Fruit fly (Drosophila melanogaster) whole organism, embryonic: ENCODE data around the gene dysf.
A peak's percentile ranks its signal among the peaks of the same experiment; 100 is the strongest.

Experiments used
- Awh ChIP-seq: fragments of 200-800 bp; sonication (Bioruptor generic); IDR thresholded peaks from 2 replicates; pipeline ENCODE4, ENCODE4 v1.3.6; 2022; ENCODE audit warnings: missing biosample characterization, missing genetic modification characterization
- CG12071 ChIP-seq: fragments of 200-800 bp; sonication (Bioruptor generic); optimal IDR thresholded peaks from 3 replicates; lab custom pipeline; 2018; ENCODE audit warnings: missing biosample characterization, mild to moderate bottlenecking, missing genetic modification characterization
- CG13775 ChIP-seq: fragments of 200-800 bp; sonication (Bioruptor generic); optimal IDR thresholded peaks from 3 replicates; lab custom pipeline; 2017; ENCODE audit warnings: missing biosample characterization, mild to moderate bottlenecking, missing genetic modification characterization
- CG13894 ChIP-seq: fragments of 200-800 bp; sonication (Bioruptor generic); optimal IDR thresholded peaks from 3 replicates; lab custom pipeline; 2018; ENCODE audit warnings: missing biosample characterization, mild to moderate bottlenecking, missing genetic modification characterization, moderate library complexity
- CG15479 ChIP-seq: fragments of 200-800 bp; sonication (Bioruptor generic); optimal IDR thresholded peaks from 3 replicates; lab custom pipeline; 2019; ENCODE audit warnings: missing biosample characterization, mild to moderate bottlenecking, missing genetic modification characterization, moderate library complexity
- CG17912 ChIP-seq: fragments of 200-800 bp; sonication (Bioruptor generic); optimal IDR thresholded peaks from 2 replicates; lab custom pipeline; 2018; ENCODE audit warnings: missing biosample characterization, mild to moderate bottlenecking, missing genetic modification characterization
- CG2875 ChIP-seq: fragments of 200-800 bp; sonication (Bioruptor generic); optimal IDR thresholded peaks from 2 replicates; lab custom pipeline; 2017; ENCODE audit warnings: missing biosample characterization, mild to moderate bottlenecking, missing genetic modification characterization, missing genetic modification reagents
- CG32772 ChIP-seq: fragments of 200-800 bp; sonication (Bioruptor generic); IDR thresholded peaks from 2 replicates; pipeline ENCODE4 v1.3.6; 2022; ENCODE audit warnings: missing biosample characterization, missing genetic modification characterization
- CG3281 ChIP-seq: fragments of 200-800 bp; sonication (Bioruptor generic); optimal IDR thresholded peaks from 3 replicates; lab custom pipeline; 2017; ENCODE audit warnings: missing biosample characterization, mild to moderate bottlenecking, missing genetic modification characterization
- CG34224 ChIP-seq: fragments of 200-800 bp; sonication (Bioruptor generic); IDR thresholded peaks from 3 replicates; pipeline ENCODE4 v1.3.6; 2022; ENCODE audit warnings: missing biosample characterization, missing genetic modification characterization; ENCODE audit not compliant: partially characterized antibody
- CG34376 ChIP-seq: fragments of 200-800 bp; sonication (Bioruptor generic); optimal IDR thresholded peaks from 2 replicates; lab custom pipeline; 2018; ENCODE audit warnings: missing biosample characterization, mild to moderate bottlenecking, missing genetic modification characterization
- CG42726 ChIP-seq: fragments of 200-800 bp; sonication (Bioruptor generic); IDR thresholded peaks from 2 replicates; pipeline ENCODE4 v1.3.6; 2022; ENCODE audit warnings: missing biosample characterization, missing genetic modification characterization; ENCODE audit not compliant: partially characterized antibody
- CG43689 ChIP-seq: fragments of 200-800 bp; sonication (Bioruptor generic); IDR thresholded peaks from 2 replicates; pipeline ENCODE4 v1.3.6; 2022; ENCODE audit warnings: missing biosample characterization, missing genetic modification characterization
- CG5245 ChIP-seq: fragments of 200-800 bp; sonication (Bioruptor generic); optimal IDR thresholded peaks from 3 replicates; lab custom pipeline; 2016; ENCODE audit warnings: missing biosample characterization, missing genetic modification characterization
- CG6791 ChIP-seq: fragments of 200-800 bp; sonication (Bioruptor generic); IDR thresholded peaks from 3 replicates; pipeline ENCODE4 v1.3.6; 2022; ENCODE audit warnings: missing biosample characterization, missing genetic modification characterization; ENCODE audit not compliant: partially characterized antibody
- CG7745 ChIP-seq: fragments of 200-800 bp; sonication (Bioruptor generic); optimal IDR thresholded peaks from 2 replicates; lab custom pipeline; 2018; ENCODE audit warnings: missing biosample characterization, mild to moderate bottlenecking, missing genetic modification characterization, moderate library complexity
- CoRest ChIP-seq: fragments of 200-800 bp; sonication (Bioruptor generic); optimal IDR thresholded peaks from 3 replicates; lab custom pipeline; 2018; ENCODE audit warnings: missing biosample characterization, mild to moderate bottlenecking, missing genetic modification characterization, moderate library complexity
- Dek ChIP-seq: fragments of 200-800 bp; sonication (Bioruptor generic); optimal IDR thresholded peaks from 3 replicates; lab custom pipeline; 2019; ENCODE audit warnings: missing biosample characterization, mild to moderate bottlenecking, missing genetic modification characterization, moderate library complexity
- Dll ChIP-seq: fragments of 200-800 bp; sonication (Bioruptor generic); IDR thresholded peaks from 4 replicates; pipeline ENCODE4 v1.3.6; 2022; ENCODE audit warnings: missing biosample characterization, missing genetic modification characterization; ENCODE audit not compliant: partially characterized antibody
- Dp ChIP-seq: fragments of 200-800 bp; sonication (Bioruptor generic); optimal IDR thresholded peaks from 2 replicates; lab custom pipeline; 2018; ENCODE audit warnings: missing biosample characterization, mild to moderate bottlenecking, missing genetic modification characterization, moderate library complexity
- Ets65A ChIP-seq: fragments of 200-800 bp; sonication (Bioruptor generic); peaks from one replicate; lab custom pipeline; 2016; ENCODE audit warnings: missing biosample characterization, missing genetic modification characterization
- HmgZ ChIP-seq: fragments of 200-800 bp; sonication (Bioruptor generic); optimal IDR thresholded peaks from 2 replicates; lab custom pipeline; 2018; ENCODE audit warnings: missing biosample characterization, mild to moderate bottlenecking, missing genetic modification characterization
- Hmr ChIP-seq: fragments of 200-800 bp; sonication (Bioruptor generic); optimal IDR thresholded peaks from 3 replicates; lab custom pipeline; 2017; ENCODE audit warnings: mild to moderate bottlenecking, missing biosample characterization, missing genetic modification reagents, missing genetic modification characterization
- Kr ChIP-seq: fragments of 200-800 bp; sonication (Bioruptor generic); optimal IDR thresholded peaks from 2 replicates; lab custom pipeline; 2017; ENCODE audit warnings: missing biosample characterization, mild to moderate bottlenecking, missing genetic modification characterization
- MESR4 ChIP-seq: fragments of 200-800 bp; sonication (Bioruptor generic); optimal IDR thresholded peaks from 2 replicates; lab custom pipeline; 2018; ENCODE audit warnings: missing biosample characterization, mild to moderate bottlenecking, missing genetic modification characterization, moderate library complexity
- Nf-YA ChIP-seq: fragments of 200-800 bp; sonication (Bioruptor generic); IDR thresholded peaks from 2 replicates; pipeline ENCODE4 v1.3.6; 2022; ENCODE audit warnings: missing biosample characterization, missing genetic modification characterization
- Ravus ChIP-seq: fragments of 200-800 bp; sonication (Bioruptor generic); IDR thresholded peaks from 2 replicates; pipeline ENCODE4 v1.3.6; 2022; ENCODE audit warnings: missing biosample characterization, missing genetic modification characterization
- Ssrp ChIP-seq: fragments of 200-800 bp; sonication (Bioruptor generic); optimal IDR thresholded peaks from 2 replicates; lab custom pipeline; 2018; ENCODE audit warnings: missing biosample characterization, mild to moderate bottlenecking, missing genetic modification characterization, moderate library complexity
- TFAM ChIP-seq: fragments of 200-800 bp; sonication (Bioruptor generic); optimal IDR thresholded peaks from 2 replicates; lab custom pipeline; 2017; ENCODE audit warnings: missing biosample characterization, missing genetic modification characterization, inconsistent platforms
- ac ChIP-seq: fragments of 200-800 bp; sonication (Bioruptor generic); optimal IDR thresholded peaks from 3 replicates; lab custom pipeline; 2017; ENCODE audit warnings: missing biosample characterization, mild to moderate bottlenecking, missing genetic modification characterization
- ato ChIP-seq: fragments of 200-800 bp; sonication (Bioruptor generic); IDR thresholded peaks from 2 replicates; pipeline ENCODE4 v1.3.6; 2022; ENCODE audit warnings: missing biosample characterization, missing genetic modification characterization; ENCODE audit not compliant: partially characterized antibody
- cg ChIP-seq: fragments of 200-800 bp; sonication (Bioruptor generic); optimal IDR thresholded peaks from 3 replicates; lab custom pipeline; 2019; ENCODE audit warnings: missing biosample characterization, mild to moderate bottlenecking, missing genetic modification characterization, moderate library complexity
- da ChIP-seq: fragments of 200-800 bp; sonication (Bioruptor generic); optimal IDR thresholded peaks from 2 replicates; lab custom pipeline; 2016; ENCODE audit warnings: missing biosample characterization, missing genetic modification characterization
- dmrt99B ChIP-seq: fragments of 200-800 bp; sonication (Bioruptor generic); optimal IDR thresholded peaks from 2 replicates; lab custom pipeline; 2018; ENCODE audit warnings: missing biosample characterization, mild to moderate bottlenecking, missing genetic modification characterization, moderate library complexity
- dpn ChIP-seq, 2 experiments: fragments of 200-800 bp; sonication (Bioruptor generic); optimal IDR thresholded peaks; 3 replicates each; lab custom pipeline; 2016; ENCODE audit warnings: missing biosample characterization in 2 of 2, missing genetic modification characterization in 2 of 2
- grau ChIP-seq: fragments of 200-800 bp; optimal IDR thresholded peaks from 3 replicates; lab custom pipeline; 2019; ENCODE audit warnings: missing biosample characterization, mild to moderate bottlenecking, missing genetic modification characterization, moderate library complexity
- grn ChIP-seq: fragments of 200-800 bp; sonication (Bioruptor generic); optimal IDR thresholded peaks from 3 replicates; lab custom pipeline; 2017; ENCODE audit warnings: missing biosample characterization, missing genetic modification characterization
- kni ChIP-seq: fragments of 200-800 bp; sonication (Bioruptor generic); optimal IDR thresholded peaks from 3 replicates; lab custom pipeline; 2017; ENCODE audit warnings: mild to moderate bottlenecking, missing biosample characterization, missing genetic modification reagents, missing genetic modification characterization
- lov ChIP-seq, 2 experiments: fragments of 200-800 bp in 1 of 2; fragments of >200 bp in 1 of 2; sonication (Bioruptor generic) in 1 of 2; IDR thresholded peaks in 1 of 2; optimal IDR thresholded peaks in 1 of 2; 2 replicates in 1 of 2; 3 replicates in 1 of 2; pipeline versions ENCODE4 v1.3.6 to Lab custom; 2017 to 2022; ENCODE audit warnings: missing biosample characterization in 1 of 2, missing genetic modification characterization in 1 of 2
- mld ChIP-seq: fragments of 200-800 bp; sonication (Bioruptor generic); IDR thresholded peaks from 3 replicates; pipeline ENCODE4 v1.3.6; 2022; ENCODE audit warnings: missing biosample characterization, missing genetic modification characterization; ENCODE audit not compliant: partially characterized antibody
- onecut ChIP-seq: fragments of 200-800 bp; sonication (Bioruptor generic); IDR thresholded peaks from 2 replicates; pipeline ENCODE4 v1.3.6; 2022; ENCODE audit warnings: missing biosample characterization, missing genetic modification characterization
- pfk ChIP-seq: fragments of 200-800 bp; sonication (Bioruptor generic); optimal IDR thresholded peaks from 2 replicates; lab custom pipeline; 2018; ENCODE audit warnings: missing biosample characterization, mild to moderate bottlenecking, missing genetic modification characterization, moderate library complexity
- pros ChIP-seq: fragments of 200-800 bp; sonication (Bioruptor generic); optimal IDR thresholded peaks from 3 replicates; lab custom pipeline; 2019; ENCODE audit warnings: missing biosample characterization, mild to moderate bottlenecking, missing genetic modification characterization, moderate library complexity
- sim ChIP-seq: fragments of 200-800 bp; sonication (Bioruptor generic); IDR thresholded peaks from 2 replicates; pipeline ENCODE4 v1.3.6; 2022; ENCODE audit warnings: missing biosample characterization, missing genetic modification characterization
- ssp ChIP-seq: fragments of 200-800 bp; sonication (Bioruptor generic); IDR thresholded peaks from 2 replicates; pipeline ENCODE4 v1.3.6; 2022; ENCODE audit warnings: missing biosample characterization, missing genetic modification characterization
- tin ChIP-seq: fragments of 200-800 bp; sonication (Bioruptor generic); optimal IDR thresholded peaks from 3 replicates; lab custom pipeline; 2016; ENCODE audit warnings: missing biosample characterization, missing genetic modification characterization
- tll ChIP-seq, 2 experiments: fragments of 200-800 bp in 1 of 2; fragments of >200 bp in 1 of 2; sonication (Bioruptor generic) in 1 of 2; optimal IDR thresholded peaks; 2 replicates each; lab custom pipeline; 2017 to 2019; ENCODE audit warnings: missing biosample characterization in 2 of 2, missing genetic modification characterization in 2 of 2, mild to moderate bottlenecking in 1 of 2, moderate library complexity in 1 of 2
- zf30C ChIP-seq: fragments of 200-800 bp; sonication (Bioruptor generic); optimal IDR thresholded peaks from 3 replicates; lab custom pipeline; 2018; ENCODE audit warnings: missing biosample characterization, mild to moderate bottlenecking, missing genetic modification characterization

dysf gene

dm6 chr3R:26026631-26027274, 71.8 kb downstream of the dysf start (continued):
- no peak for TF ChIP-seq Ravus
- no peak for TF ChIP-seq da
- TF ChIP-seq CG43689 (GFP tag; lab: Robert Waterston, UW), result no peak
- TF ChIP-seq Ets65A (GFP tag; lab: Kevin White, UChicago), result no peak
- no peak for TF ChIP-seq zf30C
- TF ChIP-seq MESR4 (GFP tag; lab: Kevin White, UChicago), result no peak
- peak; percentile 49 for TF ChIP-seq Kr
- TF ChIP-seq tll (GFP tag; optimal IDR thresholded peaks at IDR 0.05; lab: Kevin White, UChicago), result peak in 1 of 2 experiments; percentile 53
- TF ChIP-seq Hmr (GFP tag; lab: Kevin White, UChicago), result no peak
- no peak for TF ChIP-seq ato (GFP tag; lab: Robert Waterston, UW)
- TF ChIP-seq CG3281, result no peak
- no peak for TF ChIP-seq Dek (tag; lab: Kevin White, UChicago)
- no peak for TF ChIP-seq CG17912 (GFP tag; lab: Kevin White, UChicago)
- peak; percentile 98 for TF ChIP-seq grn
- no peak for TF ChIP-seq TFAM
- no peak for TF ChIP-seq onecut (GFP tag; lab: Robert Waterston, UW)
- TF ChIP-seq CG2875 (GFP tag; lab: Kevin White, UChicago), result no peak
- no peak for TF ChIP-seq CG32772 (GFP tag; lab: Robert Waterston, UW)
- TF ChIP-seq ssp, result no peak
- no peak for TF ChIP-seq Ssrp (tag; lab: Kevin White, UChicago)
- no peak for TF ChIP-seq CG5245 (GFP tag; lab: Kevin White, UChicago)
- no peak for TF ChIP-seq tin (GFP tag; lab: Kevin White, UChicago)
- TF ChIP-seq kni (GFP tag; lab: Kevin White, UChicago), result peak; percentile 62
- TF ChIP-seq ac (GFP tag; lab: Kevin White, UChicago), result peak; percentile 16
- peak; percentile 52 for TF ChIP-seq CG15479 (GFP tag; lab: Kevin White, UChicago)
- 0 out of 2 replicates have a peak, but pooled peaks have one; percentile 45 for TF ChIP-seq Awh
- TF ChIP-seq cg (GFP tag; lab: Kevin White, UChicago), result no peak
- TF ChIP-seq dmrt99B (tag; lab: Kevin White, UChicago), result no peak
- TF ChIP-seq mld, result no peak
- TF ChIP-seq CG42726 (GFP tag; lab: Robert Waterston, UW), result no peak
- no peak for TF ChIP-seq dpn (GFP tag; optimal IDR thresholded peaks at IDR 0.05; lab: Kevin White, UChicago)
- 0 out of 2 replicates have a peak, but pooled peaks have one; percentile 23 for TF ChIP-seq sim (GFP tag; lab: Robert Waterston, UW)
- no peak for TF ChIP-seq CG7745 (tag; lab: Kevin White, UChicago)
- no peak for TF ChIP-seq CG34376 (GFP tag; lab: Kevin White, UChicago)
- TF ChIP-seq grau (tag; lab: Kevin White, UChicago), result no peak
- no peak for TF ChIP-seq Dp (GFP tag; lab: Kevin White, UChicago)
- no peak for TF ChIP-seq Nf-YA (GFP tag; lab: Robert Waterston, UW)
- TF ChIP-seq CG6791 (GFP tag; lab: Robert Waterston, UW), result no peak
- TF ChIP-seq CG13894 (tag; lab: Kevin White, UChicago), result no peak
- TF ChIP-seq lov (optimal IDR thresholded peaks at IDR 0.05; lab: Kevin White, UChicago), result no peak
- TF ChIP-seq lov (GFP tag; IDR thresholded peaks at IDR 0.05; lab: Robert Waterston, UW), result 0 out of 3 replicates have a peak, but pooled peaks have one; percentile 60
- no peak for TF ChIP-seq CG34224 (GFP tag; lab: Robert Waterston, UW)
- TF ChIP-seq pros, result peak; percentile 75
- no peak for TF ChIP-seq Dll (GFP tag; lab: Robert Waterston, UW)
- no peak for TF ChIP-seq CoRest (tag; lab: Kevin White, UChicago)
- TF ChIP-seq pfk (GFP tag; lab: Kevin White, UChicago), result no peak
- TF ChIP-seq HmgZ (tag; lab: Kevin White, UChicago), result no peak
- TF ChIP-seq CG12071, result no peak
- TF ChIP-seq CG13775 (GFP tag; lab: Kevin White, UChicago), result no peak
